Fruit fly (Drosophila melanogaster) whole organism, wandering third instar larva: ENCODE data around the gene sqz.

ENCODE experiments used
- Abd-B ChIP-seq: fragments of >200 bp; optimal IDR thresholded peaks from 2 replicates; lab custom pipeline; 2017; ENCODE audit warnings: missing biosample characterization, missing genetic modification characterization
- CG32264 ChIP-seq: fragments of 200-800 bp; sonication (Bioruptor generic); optimal IDR thresholded peaks from 2 replicates; lab custom pipeline; 2016; ENCODE audit warnings: missing biosample characterization, missing genetic modification characterization
- CrebA ChIP-seq: fragments of 200-800 bp; sonication (Bioruptor generic); optimal IDR thresholded peaks from 2 replicates; lab custom pipeline; 2016; ENCODE audit warnings: missing biosample characterization, mild to moderate bottlenecking, missing genetic modification characterization, borderline replicate concordance
- Dif ChIP-seq: fragments of 200-275, 200-300 bp; sonication (Bioruptor generic); optimal IDR thresholded peaks from 2 replicates; lab custom pipeline; 2018; ENCODE audit warnings: missing biosample characterization, missing genetic modification characterization; ENCODE audit not compliant: partially characterized antibody
- HLH106 ChIP-seq: fragments of 200-800 bp; optimal IDR thresholded peaks from 3 replicates; lab custom pipeline; 2019; ENCODE audit warnings: missing biosample characterization, mild to moderate bottlenecking, missing genetic modification characterization, moderate library complexity
- Hr78 ChIP-seq: fragments of >200 bp; optimal IDR thresholded peaks from 2 replicates; lab custom pipeline; 2017; ENCODE audit warnings: missing biosample characterization, missing genetic modification characterization
- Hr83 ChIP-seq: fragments of 200-300 bp; sonication (Bioruptor generic); optimal IDR thresholded peaks from 2 replicates; lab custom pipeline; 2016; ENCODE audit warnings: missing biosample characterization, mild to moderate bottlenecking, missing genetic modification characterization, moderate library complexity; ENCODE audit not compliant: poor library complexity, severe bottlenecking
- Mio ChIP-seq: sonication (Bioruptor generic); optimal IDR thresholded peaks from 2 replicates; lab custom pipeline; 2016; ENCODE audit warnings: missing biosample characterization, missing genetic modification characterization
- N ChIP-seq: fragments of >200 bp; optimal IDR thresholded peaks from 2 replicates; lab custom pipeline; 2018; ENCODE audit warnings: missing biosample characterization, missing external identifiers, missing genetic modification characterization
- OdsH ChIP-seq: fragments of 200-800 bp; sonication (Bioruptor generic); optimal IDR thresholded peaks from 2 replicates; lab custom pipeline; 2016; ENCODE audit warnings: missing biosample characterization, mild to moderate bottlenecking, missing genetic modification characterization
- Rel ChIP-seq, 2 experiments: fragments of 200-800 bp; sonication (Bioruptor generic) in 1 of 2; optimal IDR thresholded peaks; 2 replicates in 1 of 2; 3 replicates in 1 of 2; lab custom pipeline; 2016 to 2019; ENCODE audit warnings: mild to moderate bottlenecking in 2 of 2, missing biosample characterization in 2 of 2, missing genetic modification characterization in 2 of 2, moderate library complexity in 1 of 2
- Sp1 ChIP-seq: fragments of 200-800 bp; sonication (Bioruptor generic); optimal IDR thresholded peaks from 3 replicates; lab custom pipeline; 2019; ENCODE audit warnings: missing biosample characterization, mild to moderate bottlenecking, missing genetic modification characterization, moderate library complexity
- Vsx2 ChIP-seq: fragments of 200-300, 225-300 bp; sonication (Bioruptor generic); optimal IDR thresholded peaks from 2 replicates; lab custom pipeline; 2018; ENCODE audit warnings: missing biosample characterization, missing genetic modification characterization; ENCODE audit not compliant: partially characterized antibody
- br ChIP-seq: fragments of 200-800 bp; sonication (Bioruptor generic); optimal IDR thresholded peaks from 2 replicates; lab custom pipeline; 2016; ENCODE audit warnings: missing biosample characterization, missing genetic modification characterization
- brk ChIP-seq: fragments of 200-800 bp; sonication (Bioruptor generic); optimal IDR thresholded peaks from 2 replicates; lab custom pipeline; 2016; ENCODE audit warnings: missing biosample characterization, mild to moderate bottlenecking, missing genetic modification characterization
- dl ChIP-seq, 2 experiments: fragments of 175-275, 200-275 bp in 1 of 2; fragments of 200-275 bp in 1 of 2; sonication (Bioruptor generic); optimal IDR thresholded peaks; lab custom pipeline; 2018; ENCODE audit warnings: mild to moderate bottlenecking in 2 of 2, missing biosample characterization in 2 of 2, missing genetic modification characterization in 2 of 2, moderate library complexity in 2 of 2; ENCODE audit not compliant: partially characterized antibody in 2 of 2, insufficient read depth in 1 of 2
- dmrt93B ChIP-seq: fragments of 200-800 bp; sonication (Bioruptor generic); optimal IDR thresholded peaks from 2 replicates; lab custom pipeline; 2018; ENCODE audit warnings: missing biosample characterization, mild to moderate bottlenecking, missing genetic modification characterization
- dsf ChIP-seq: sonication (Bioruptor generic); optimal IDR thresholded peaks from 2 replicates; lab custom pipeline; 2016; ENCODE audit warnings: missing biosample characterization, missing genetic modification characterization, borderline replicate concordance
- ey ChIP-seq: fragments of 200-800 bp; sonication (Bioruptor generic); optimal IDR thresholded peaks from 2 replicates; lab custom pipeline; 2016; ENCODE audit warnings: missing biosample characterization, missing genetic modification characterization
- foxo ChIP-seq, 2 experiments: fragments of 200-800 bp; sonication (Bioruptor generic); optimal IDR thresholded peaks; 2 replicates in 1 of 2; 3 replicates in 1 of 2; lab custom pipeline; 2016 to 2017; ENCODE audit warnings: missing biosample characterization in 2 of 2, missing genetic modification characterization in 2 of 2
- fru ChIP-seq: fragments of 200-800 bp; sonication (Bioruptor generic); optimal IDR thresholded peaks from 3 replicates; lab custom pipeline; 2016; ENCODE audit warnings: missing biosample characterization, mild to moderate bottlenecking, missing genetic modification characterization
- h ChIP-seq: fragments of 200-800 bp; sonication (Bioruptor generic); optimal IDR thresholded peaks from 3 replicates; lab custom pipeline; 2016; ENCODE audit warnings: missing biosample characterization, mild to moderate bottlenecking, missing genetic modification characterization
- jim ChIP-seq: fragments of 175-275, 200-325 bp; sonication (Bioruptor generic); optimal IDR thresholded peaks from 2 replicates; lab custom pipeline; 2016; ENCODE audit warnings: missing biosample characterization, mild to moderate bottlenecking, missing genetic modification characterization
- lola ChIP-seq: fragments of >200 bp; optimal IDR thresholded peaks from 2 replicates; lab custom pipeline; 2017; ENCODE audit warnings: missing biosample characterization, missing genetic modification characterization
- pan ChIP-seq: fragments of >200 bp; optimal IDR thresholded peaks from 2 replicates; lab custom pipeline; 2017
- psq ChIP-seq: fragments of 200-800 bp; sonication (Bioruptor generic); optimal IDR thresholded peaks from 3 replicates; lab custom pipeline; 2017; ENCODE audit warnings: missing biosample characterization, mild to moderate bottlenecking, missing genetic modification characterization, moderate library complexity
- rgr ChIP-seq: fragments of 200-800 bp; sonication (Bioruptor generic); optimal IDR thresholded peaks from 3 replicates; lab custom pipeline; 2016; ENCODE audit warnings: missing biosample characterization, mild to moderate bottlenecking, missing genetic modification characterization
- sage ChIP-seq: fragments of 200-800 bp; sonication (Bioruptor generic); optimal IDR thresholded peaks from 2 replicates; lab custom pipeline; 2016; ENCODE audit warnings: missing biosample characterization, mild to moderate bottlenecking, missing genetic modification characterization
- tai ChIP-seq: sonication (Bioruptor generic); optimal IDR thresholded peaks from 2 replicates; lab custom pipeline; 2016; ENCODE audit warnings: missing biosample characterization, missing genetic modification characterization
- woc ChIP-seq: sonication (Bioruptor generic); optimal IDR thresholded peaks from 2 replicates; lab custom pipeline; 2016; ENCODE audit warnings: missing biosample characterization, mild to moderate bottlenecking, missing genetic modification characterization

sqz gene

DNA sequence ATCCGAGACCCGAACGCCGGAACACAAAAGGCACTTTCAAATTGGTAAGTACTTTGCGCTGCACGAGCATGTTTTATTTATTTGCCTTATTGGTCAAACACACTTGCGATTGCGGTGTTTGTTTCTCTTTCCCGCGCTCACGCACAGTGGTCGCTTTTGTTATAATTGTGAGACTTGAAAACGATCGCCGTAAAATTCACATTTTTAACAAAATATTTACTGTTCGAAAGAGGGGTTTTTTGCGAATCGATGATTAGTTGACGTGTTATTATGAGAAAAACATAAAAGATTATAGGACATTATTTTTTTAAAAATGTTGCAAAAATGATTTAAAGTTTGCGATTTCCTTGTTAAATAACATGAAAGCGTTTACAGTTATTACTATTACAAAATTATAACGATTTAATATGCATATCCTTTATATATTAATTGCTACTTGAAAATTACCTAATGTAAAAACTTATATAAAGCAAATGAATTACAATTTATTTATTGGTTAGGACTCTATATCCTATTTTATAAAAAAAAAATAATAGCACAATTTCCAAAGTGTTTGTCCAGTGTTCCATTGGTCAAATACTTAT is 954 bp downstream of the sqz start:
- peak; percentile 55 for TF ChIP-seq CG32264 (GFP tag; lab: Kevin White, UChicago)
- TF ChIP-seq woc (GFP tag; lab: Kevin White, UChicago), result peak; percentile 33
- peak; percentile 26 for TF ChIP-seq sage (GFP tag; lab: Kevin White, UChicago)
- peak; percentile 5 for TF ChIP-seq dmrt93B
- TF ChIP-seq Vsx2 (GFP tag; lab: Kevin White, UChicago), result no peak
- TF ChIP-seq N (GFP tag; lab: Kevin White, UChicago), result no peak
- TF ChIP-seq Abd-B (GFP tag; lab: Kevin White, UChicago), result no peak
- TF ChIP-seq fru (GFP tag; lab: Kevin White, UChicago), result peak; percentile 5
- peak; percentile 23 for TF ChIP-seq h (GFP tag; lab: Kevin White, UChicago)
- TF ChIP-seq foxo (GFP tag; optimal IDR thresholded peaks at IDR 0.05; lab: Kevin White, UChicago), result peak in 1 of 2 experiments; percentile 33
- no peak for TF ChIP-seq lola (GFP tag; lab: Kevin White, UChicago)
- peak; percentile 30 for TF ChIP-seq HLH106 (tag; lab: Kevin White, UChicago)
- peak; percentile 35 for TF ChIP-seq rgr (GFP tag; lab: Kevin White, UChicago)
- no peak for TF ChIP-seq Hr83 (GFP tag; lab: Kevin White, UChicago)
- peak; percentile 10 for TF ChIP-seq OdsH

DNA sequence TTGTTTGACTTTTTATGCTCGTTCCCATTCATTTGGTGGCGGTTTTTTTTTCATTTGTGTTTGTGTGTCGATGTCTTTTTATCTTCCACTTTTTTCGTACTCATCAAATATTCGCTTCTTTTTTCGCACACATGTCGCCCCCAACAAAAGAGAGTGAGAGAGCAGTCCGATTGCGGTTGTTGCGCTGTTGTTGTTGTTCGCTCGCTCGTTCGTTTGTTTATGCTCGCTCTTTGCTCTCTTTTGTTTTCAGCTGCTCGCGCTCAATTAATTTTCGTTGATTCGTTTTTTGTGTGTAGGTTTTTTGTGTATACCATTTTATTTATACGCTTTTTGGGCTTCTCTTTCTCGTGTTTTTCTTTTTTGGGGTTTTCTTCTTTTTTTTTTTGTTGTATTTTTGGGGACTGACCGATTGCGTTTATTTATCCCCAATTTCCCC is 1.6 kb downstream of the sqz start:
- TF ChIP-seq jim (GFP tag; lab: Kevin White, UChicago), result peak; percentile 1
- no peak for TF ChIP-seq Abd-B (GFP tag; lab: Kevin White, UChicago)
- peak; percentile 66 for TF ChIP-seq Sp1
- TF ChIP-seq psq (GFP tag; lab: Kevin White, UChicago), result peak; percentile 80
- peak; percentile 59 for TF ChIP-seq sage (GFP tag; lab: Kevin White, UChicago)
- TF ChIP-seq dmrt93B, result no peak
- peak; percentile 58 for TF ChIP-seq Rel (GFP tag; optimal IDR thresholded peaks at IDR 0.05; lab: Kevin White, UChicago)
- peak; percentile 37 for TF ChIP-seq Rel (tag; optimal IDR thresholded peaks at IDR 0.05; lab: Kevin White, UChicago)
- TF ChIP-seq Mio (GFP tag; lab: Kevin White, UChicago), result no peak
- no peak for TF ChIP-seq HLH106 (tag; lab: Kevin White, UChicago)
- TF ChIP-seq dl (GFP tag; optimal IDR thresholded peaks at IDR 0.05; lab: Kevin White, UChicago; ENCODE audit: insufficient read depth in 1 of 2, partially characterized antibody in 2 of 2), result peak; percentile 84 to 90
- no peak for TF ChIP-seq pan
- TF ChIP-seq Dif, result peak; percentile 93
- peak; percentile 34 for TF ChIP-seq CG32264 (GFP tag; lab: Kevin White, UChicago)
- no peak for TF ChIP-seq Hr78 (GFP tag; lab: Kevin White, UChicago)
- TF ChIP-seq Vsx2 (GFP tag; lab: Kevin White, UChicago), result peak; percentile 78
- TF ChIP-seq CrebA, result peak; percentile 80
- peak in 1 of 2 experiments; percentile 53 for TF ChIP-seq foxo (GFP tag; optimal IDR thresholded peaks at IDR 0.05; lab: Kevin White, UChicago)
- TF ChIP-seq, all 38 proteins: peak for 11

DNA sequence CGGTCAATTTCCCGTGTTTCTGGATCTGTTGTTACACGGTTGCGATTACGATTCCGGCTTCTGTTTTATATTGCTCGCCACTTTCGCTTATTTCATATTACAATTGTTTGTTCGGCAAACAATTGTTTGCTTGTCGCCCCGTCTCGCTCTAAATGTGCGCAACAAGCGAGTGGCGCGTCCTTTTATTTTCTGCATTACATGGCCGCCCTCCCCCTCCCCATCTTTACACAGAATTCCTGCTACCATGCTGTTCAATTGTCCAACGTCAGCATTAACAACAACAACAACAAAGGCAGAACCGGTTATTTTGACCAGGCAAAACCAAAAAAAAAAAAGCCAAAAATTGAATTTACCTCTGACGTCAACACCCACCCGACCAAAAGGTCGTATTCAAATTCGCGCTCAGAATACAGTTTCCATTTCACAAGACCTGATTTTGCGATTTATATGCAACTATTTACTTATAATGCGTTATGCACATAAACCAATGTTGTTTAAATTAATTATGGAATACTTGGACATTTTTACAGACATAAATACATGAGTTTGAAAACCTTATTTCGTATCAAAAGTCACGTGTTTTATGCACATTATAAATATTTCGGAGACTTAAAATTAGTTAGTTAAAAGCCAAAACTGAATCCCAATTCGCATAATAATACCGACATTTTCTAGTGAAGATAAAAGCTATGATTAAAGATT is 2.2 kb downstream of the sqz start:
- TF ChIP-seq ey (GFP tag; lab: Kevin White, UChicago) (peak; percentile 27), jim (GFP tag; lab: Kevin White, UChicago) (no peak), fru (GFP tag; lab: Kevin White, UChicago) (peak; percentile 47), Rel (GFP tag; optimal IDR thresholded peaks at IDR 0.05; lab: Kevin White, UChicago) (no peak), Rel (tag; optimal IDR thresholded peaks at IDR 0.05; lab: Kevin White, UChicago) (peak; percentile 17), Sp1 (peak; percentile 19), brk (GFP tag; lab: Kevin White, UChicago) (peak; percentile 15), woc (GFP tag; lab: Kevin White, UChicago) (peak; percentile 32), psq (GFP tag; lab: Kevin White, UChicago) (peak; percentile 65), CG32264 (GFP tag; lab: Kevin White, UChicago) (no peak), HLH106 (tag; lab: Kevin White, UChicago) (peak; percentile 2), br (GFP tag; lab: Kevin White, UChicago) (no peak)
- TF ChIP-seq, all 38 proteins: peak for 8

DNA sequence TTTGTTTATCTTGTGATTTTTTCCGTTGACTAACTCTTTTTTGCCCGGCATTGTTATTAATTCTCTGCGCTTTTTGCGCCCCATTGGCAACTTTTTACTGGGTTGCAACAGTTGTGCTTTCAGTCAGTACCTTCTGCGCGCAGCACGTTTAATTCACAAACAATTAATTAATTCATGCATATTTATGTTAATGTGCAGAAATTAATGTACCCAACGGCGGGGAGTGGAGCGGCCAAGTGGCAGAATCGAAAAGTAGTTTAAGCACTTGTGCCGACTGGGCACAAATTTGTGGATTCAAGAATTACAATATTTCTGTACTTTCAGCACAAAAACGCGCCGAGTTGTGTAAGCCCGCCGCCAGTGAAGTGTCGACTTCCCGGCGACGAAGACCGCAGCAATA is 3.5 kb downstream of the sqz start:
- no peak for TF ChIP-seq Abd-B (GFP tag; lab: Kevin White, UChicago)
- no peak for TF ChIP-seq fru (GFP tag; lab: Kevin White, UChicago)
- no peak for TF ChIP-seq dsf (GFP tag; lab: Kevin White, UChicago)
- no peak for TF ChIP-seq rgr (GFP tag; lab: Kevin White, UChicago)
- TF ChIP-seq OdsH, result no peak
- TF ChIP-seq Sp1, result no peak
- no peak for TF ChIP-seq tai
- no peak for TF ChIP-seq dmrt93B
- no peak for TF ChIP-seq psq (GFP tag; lab: Kevin White, UChicago)
- no peak for TF ChIP-seq Rel (GFP tag; optimal IDR thresholded peaks at IDR 0.05; lab: Kevin White, UChicago)
- TF ChIP-seq Rel (tag; optimal IDR thresholded peaks at IDR 0.05; lab: Kevin White, UChicago), result no peak
